Fruit fly (Drosophila melanogaster): ENCODE data around the gene CG10510.

Gene CG10510

dm6 chr3L:21251381-21251780 lies 41.5 kb upstream of the CG10510 start:
- TF ChIP-seq brk (GFP tag; optimal IDR thresholded peaks at IDR 0.05), result no peak
- no peak for TF ChIP-seq Dfd (GFP tag; optimal IDR thresholded peaks at IDR 0.05)
- TF ChIP-seq Hnf4 (GFP tag; optimal IDR thresholded peaks at IDR 0.05), result peak; percentile 21
- peak; percentile 64 for TF ChIP-seq br (GFP tag; optimal IDR thresholded peaks at IDR 0.05)
- no peak for TF ChIP-seq sage (GFP tag; optimal IDR thresholded peaks at IDR 0.05)
- peak; percentile 37 for TF ChIP-seq HLH106 (tag; optimal IDR thresholded peaks at IDR 0.05)
- TF ChIP-seq GATAd (GFP tag; optimal IDR thresholded peaks at IDR 0.05), result no peak
- peak; percentile 41 for TF ChIP-seq woc (GFP tag; optimal IDR thresholded peaks at IDR 0.05)
- TF ChIP-seq ey (GFP tag; optimal IDR thresholded peaks at IDR 0.05), result peak; percentile 49
- TF ChIP-seq N (GFP tag; optimal IDR thresholded peaks at IDR 0.05), result no peak
- TF ChIP-seq h (GFP tag; optimal IDR thresholded peaks at IDR 0.05), result peak; percentile 61
- TF ChIP-seq dmrt93B (GFP tag; optimal IDR thresholded peaks at IDR 0.05), result peak; percentile 10
- peak; percentile 33 for TF ChIP-seq psq (GFP tag; optimal IDR thresholded peaks at IDR 0.05)
- TF ChIP-seq tai (GFP tag; optimal IDR thresholded peaks at IDR 0.05), result no peak
- TF ChIP-seq fru (GFP tag; optimal IDR thresholded peaks at IDR 0.05), result peak; percentile 70
- TF ChIP-seq Dif (GFP tag; optimal IDR thresholded peaks at IDR 0.05; ENCODE audit: partially characterized antibody), result no peak
- no peak for TF ChIP-seq Rel (GFP tag; optimal IDR thresholded peaks at IDR 0.05)
- TF ChIP-seq Rel (tag; optimal IDR thresholded peaks at IDR 0.05), result no peak
- no peak for TF ChIP-seq usp (GFP tag; optimal IDR thresholded peaks at IDR 0.05)
- no peak for TF ChIP-seq Hr83 (GFP tag; optimal IDR thresholded peaks at IDR 0.05; ENCODE audit: poor library complexity, severe bottlenecking)
- TF ChIP-seq Sp1 (GFP tag; optimal IDR thresholded peaks at IDR 0.05), result peak; percentile 24
- peak; percentile 40 for TF ChIP-seq OdsH (GFP tag; optimal IDR thresholded peaks at IDR 0.05)
- no peak for TF ChIP-seq Jra (GFP tag; optimal IDR thresholded peaks at IDR 0.05)
- no peak for TF ChIP-seq CrebA (GFP tag; optimal IDR thresholded peaks at IDR 0.05; ENCODE audit: borderline replicate concordance)
- peak in 1 of 2 experiments; percentile 57 for TF ChIP-seq foxo (GFP tag; optimal IDR thresholded peaks at IDR 0.05)
- no peak for TF ChIP-seq Vsx2 (GFP tag; optimal IDR thresholded peaks at IDR 0.05; ENCODE audit: partially characterized antibody)
- TF ChIP-seq rgr (GFP tag; optimal IDR thresholded peaks at IDR 0.05), result peak; percentile 51
- no peak for TF ChIP-seq Mio (GFP tag; optimal IDR thresholded peaks at IDR 0.05)

- TF ChIP-seq brk (GFP tag; optimal IDR thresholded peaks at IDR 0.05) (no peak), dl (GFP tag; optimal IDR thresholded peaks at IDR 0.05; ENCODE audit: insufficient read depth in 1 of 2, partially characterized antibody in 2 of 2) (no peak), Hr83 (GFP tag; optimal IDR thresholded peaks at IDR 0.05; ENCODE audit: poor library complexity, severe bottlenecking) (no peak), lola (GFP tag; optimal IDR thresholded peaks at IDR 0.05) (no peak), sv (GFP tag; optimal IDR thresholded peaks at IDR 0.05) (no peak), Rel (GFP tag; optimal IDR thresholded peaks at IDR 0.05) (no peak), Rel (tag; optimal IDR thresholded peaks at IDR 0.05) (no peak), CrebA (GFP tag; optimal IDR thresholded peaks at IDR 0.05; ENCODE audit: borderline replicate concordance) (no peak), sage (GFP tag; optimal IDR thresholded peaks at IDR 0.05) (no peak), N (GFP tag; optimal IDR thresholded peaks at IDR 0.05) (no peak), jim (GFP tag; optimal IDR thresholded peaks at IDR 0.05) (no peak)
Observed at dm6 chr3L:21243417-21243816, 33.5 kb upstream of the CG10510 start.

dm6 chr3L:21242958-21243357 lies 33.1 kb upstream of the CG10510 start:
- TF ChIP-seq foxo (GFP tag; optimal IDR thresholded peaks at IDR 0.05) (no peak), CrebA (GFP tag; optimal IDR thresholded peaks at IDR 0.05; ENCODE audit: borderline replicate concordance) (no peak), dsf (GFP tag; optimal IDR thresholded peaks at IDR 0.05; ENCODE audit: borderline replicate concordance) (no peak), Hr78 (GFP tag; optimal IDR thresholded peaks at IDR 0.05) (no peak)

- no peak for TF ChIP-seq brk (GFP tag; optimal IDR thresholded peaks at IDR 0.05)
- TF ChIP-seq dmrt93B (GFP tag; optimal IDR thresholded peaks at IDR 0.05), result no peak
- no peak for TF ChIP-seq GATAd (GFP tag; optimal IDR thresholded peaks at IDR 0.05)
- TF ChIP-seq N (GFP tag; optimal IDR thresholded peaks at IDR 0.05), result no peak
- TF ChIP-seq jim (GFP tag; optimal IDR thresholded peaks at IDR 0.05), result no peak
- TF ChIP-seq Mio (GFP tag; optimal IDR thresholded peaks at IDR 0.05), result no peak
- no peak for TF ChIP-seq Dfd (GFP tag; optimal IDR thresholded peaks at IDR 0.05)
- TF ChIP-seq ey (GFP tag; optimal IDR thresholded peaks at IDR 0.05), result no peak
- no peak for TF ChIP-seq br (GFP tag; optimal IDR thresholded peaks at IDR 0.05)
- no peak for TF ChIP-seq usp (GFP tag; optimal IDR thresholded peaks at IDR 0.05)
- no peak for TF ChIP-seq Abd-B (GFP tag; optimal IDR thresholded peaks at IDR 0.05)
- no peak for TF ChIP-seq Hr78 (GFP tag; optimal IDR thresholded peaks at IDR 0.05)
- TF ChIP-seq CrebA (GFP tag; optimal IDR thresholded peaks at IDR 0.05; ENCODE audit: borderline replicate concordance), result no peak
- no peak for TF ChIP-seq rgr (GFP tag; optimal IDR thresholded peaks at IDR 0.05)
- no peak for TF ChIP-seq Vsx2 (GFP tag; optimal IDR thresholded peaks at IDR 0.05; ENCODE audit: partially characterized antibody)
- no peak for TF ChIP-seq Jra (GFP tag; optimal IDR thresholded peaks at IDR 0.05)
- TF ChIP-seq Myc (optimal IDR thresholded peaks at IDR 0.05), result no peak
- no peak for TF ChIP-seq pan (optimal IDR thresholded peaks at IDR 0.05)
- no peak for TF ChIP-seq dl (GFP tag; optimal IDR thresholded peaks at IDR 0.05; ENCODE audit: insufficient read depth in 1 of 2, partially characterized antibody in 2 of 2)
Observed at dm6 chr3L:21241447-21241983, 31.6 kb upstream of the CG10510 start.

Measured in whole organism, wandering third instar larva.